Fruit fly (Drosophila melanogaster) whole organism, embryonic: Measurements from ENCODE around the gene CG15196.

Source experiments
- BEAF-32 ChIP-seq: fragments of 200-800 bp; sonication (Bioruptor generic); optimal IDR thresholded peaks from 3 replicates; lab custom pipeline; 2017; ENCODE audit warnings: missing biosample characterization, missing genetic modification characterization, mild to moderate bottlenecking, moderate library complexity, missing genetic modification reagents
- Bteb2 ChIP-seq: fragments of 200-800 bp; sonication (Bioruptor generic); optimal IDR thresholded peaks from 2 replicates; lab custom pipeline; 2016; ENCODE audit warnings: missing biosample characterization, missing genetic modification characterization
- C15 ChIP-seq: fragments of 200-800 bp; sonication (Bioruptor generic); IDR thresholded peaks from 3 replicates; pipeline ENCODE4 v1.3.6; 2022; ENCODE audit warnings: missing biosample characterization, missing genetic modification characterization
- CG10274 ChIP-seq: fragments of 200-800 bp; sonication (Bioruptor generic); optimal IDR thresholded peaks from 3 replicates; lab custom pipeline; 2017; ENCODE audit warnings: missing biosample characterization, mild to moderate bottlenecking, missing genetic modification characterization
- CG10321 ChIP-seq: fragments of 200-800 bp; sonication (Bioruptor generic); IDR thresholded peaks from 2 replicates; pipeline ENCODE4 v1.3.6; 2022; ENCODE audit warnings: missing biosample characterization, missing genetic modification characterization
- CG10565 ChIP-seq: fragments of 200-800 bp; sonication (Bioruptor generic); optimal IDR thresholded peaks from 3 replicates; lab custom pipeline; 2016; ENCODE audit warnings: missing biosample characterization, mild to moderate bottlenecking, missing genetic modification characterization
- CG11504 ChIP-seq: fragments of 200-800 bp; sonication (Bioruptor generic); optimal IDR thresholded peaks from 3 replicates; lab custom pipeline; 2019; ENCODE audit warnings: missing biosample characterization, mild to moderate bottlenecking, missing genetic modification characterization, moderate library complexity
- CG14050 ChIP-seq: fragments of 200-800 bp; sonication (Bioruptor generic); IDR thresholded peaks from 3 replicates; pipeline ENCODE4 v1.3.6; 2022; ENCODE audit warnings: missing biosample characterization, missing genetic modification characterization
- CG15479 ChIP-seq: fragments of 200-800 bp; sonication (Bioruptor generic); optimal IDR thresholded peaks from 3 replicates; lab custom pipeline; 2019; ENCODE audit warnings: missing biosample characterization, mild to moderate bottlenecking, missing genetic modification characterization, moderate library complexity
- CG17385 ChIP-seq: fragments of 200-800 bp; sonication (Bioruptor generic); optimal IDR thresholded peaks from 3 replicates; lab custom pipeline; 2018; ENCODE audit warnings: missing biosample characterization, mild to moderate bottlenecking, missing genetic modification characterization
- CG18262 ChIP-seq: fragments of 200-800 bp; optimal IDR thresholded peaks from 3 replicates; lab custom pipeline; 2019; ENCODE audit warnings: missing biosample characterization, mild to moderate bottlenecking, missing genetic modification characterization, moderate library complexity
- CG2202 ChIP-seq: fragments of 200-800 bp; sonication (Bioruptor generic); optimal IDR thresholded peaks from 2 replicates; lab custom pipeline; 2018; ENCODE audit warnings: missing biosample characterization, mild to moderate bottlenecking, missing genetic modification characterization
- CG32532 ChIP-seq: fragments of 200-800 bp; sonication (Bioruptor generic); IDR thresholded peaks from 2 replicates; pipeline ENCODE4 v1.3.6; 2022; ENCODE audit warnings: missing biosample characterization, missing genetic modification characterization
- CG6689 ChIP-seq: fragments of 200-800 bp; sonication (Bioruptor generic); IDR thresholded peaks from 2 replicates; pipeline ENCODE4 v1.3.6; 2022; ENCODE audit warnings: missing biosample characterization, missing genetic modification characterization
- CG7271 ChIP-seq: fragments of 200-800 bp; sonication (Bioruptor generic); optimal IDR thresholded peaks from 2 replicates; lab custom pipeline; 2018; ENCODE audit warnings: missing biosample characterization, mild to moderate bottlenecking, missing genetic modification characterization, moderate library complexity
- CG8924 ChIP-seq: fragments of 200-800 bp; optimal IDR thresholded peaks from 3 replicates; lab custom pipeline; 2019; ENCODE audit warnings: missing biosample characterization, mild to moderate bottlenecking, missing genetic modification characterization, moderate library complexity
- CG8944 ChIP-seq: fragments of 200-800 bp; sonication (Bioruptor generic); optimal IDR thresholded peaks from 3 replicates; lab custom pipeline; 2016; ENCODE audit warnings: missing biosample characterization, missing genetic modification characterization
- CG9797 ChIP-seq: fragments of 200-800 bp; sonication (Bioruptor generic); optimal IDR thresholded peaks from 3 replicates; lab custom pipeline; 2018; ENCODE audit warnings: missing biosample characterization, mild to moderate bottlenecking, missing genetic modification characterization
- CrebB ChIP-seq: fragments of 200-800 bp; sonication (Bioruptor generic); optimal IDR thresholded peaks from 3 replicates; lab custom pipeline; 2018; ENCODE audit warnings: missing biosample characterization, mild to moderate bottlenecking, missing genetic modification characterization
- Doc2 ChIP-seq: fragments of 200-800 bp; sonication (Bioruptor generic); IDR thresholded peaks from 2 replicates; pipeline ENCODE4 v1.3.6; 2022; ENCODE audit warnings: missing biosample characterization, missing genetic modification characterization
- E2f2 ChIP-seq: fragments of 200-800 bp; sonication (Bioruptor generic); IDR thresholded peaks from 2 replicates; pipeline ENCODE4 v1.3.6; 2022; ENCODE audit warnings: missing biosample characterization, missing genetic modification characterization
- HLHmδ ChIP-seq: fragments of 200-800 bp; sonication (Bioruptor generic); optimal IDR thresholded peaks from 2 replicates; lab custom pipeline; 2018; ENCODE audit warnings: missing biosample characterization, mild to moderate bottlenecking, missing genetic modification characterization, moderate library complexity
- Hmr ChIP-seq: fragments of 200-800 bp; sonication (Bioruptor generic); optimal IDR thresholded peaks from 3 replicates; lab custom pipeline; 2017; ENCODE audit warnings: mild to moderate bottlenecking, missing biosample characterization, missing genetic modification reagents, missing genetic modification characterization
- NFAT ChIP-seq: fragments of 200-800 bp; sonication (Bioruptor generic); IDR thresholded peaks from 2 replicates; pipeline ENCODE4 v1.3.6; 2022; ENCODE audit warnings: missing biosample characterization, missing genetic modification characterization
- Ptx1 ChIP-seq: fragments of 200-800 bp; sonication (Bioruptor generic); IDR thresholded peaks from 2 replicates; pipeline ENCODE4 v1.3.6; 2022; ENCODE audit warnings: missing biosample characterization, missing genetic modification characterization
- Scr ChIP-seq: fragments of 200-800 bp; sonication (Bioruptor generic); IDR thresholded peaks from 2 replicates; pipeline ENCODE4 v1.3.6; 2022; ENCODE audit warnings: missing biosample characterization, missing genetic modification characterization; ENCODE audit not compliant: partially characterized antibody
- Sry-δ ChIP-seq: fragments of 200-800 bp; sonication (Bioruptor generic); optimal IDR thresholded peaks from 2 replicates; lab custom pipeline; 2016; ENCODE audit warnings: missing biosample characterization, missing genetic modification characterization
- Ssrp ChIP-seq: fragments of 200-800 bp; sonication (Bioruptor generic); optimal IDR thresholded peaks from 2 replicates; lab custom pipeline; 2018; ENCODE audit warnings: missing biosample characterization, mild to moderate bottlenecking, missing genetic modification characterization, moderate library complexity
- TFAM ChIP-seq: fragments of 200-800 bp; sonication (Bioruptor generic); optimal IDR thresholded peaks from 2 replicates; lab custom pipeline; 2017; ENCODE audit warnings: missing biosample characterization, missing genetic modification characterization, inconsistent platforms
- abd-A ChIP-seq: fragments of 200-800 bp; sonication (Bioruptor generic); optimal IDR thresholded peaks from 3 replicates; lab custom pipeline; 2019; ENCODE audit warnings: missing biosample characterization, mild to moderate bottlenecking, missing genetic modification characterization, moderate library complexity
- ac ChIP-seq: fragments of 200-800 bp; sonication (Bioruptor generic); optimal IDR thresholded peaks from 3 replicates; lab custom pipeline; 2017; ENCODE audit warnings: missing biosample characterization, mild to moderate bottlenecking, missing genetic modification characterization
- bigmax ChIP-seq: fragments of 200-800 bp; sonication (Bioruptor generic); optimal IDR thresholded peaks from 2 replicates; lab custom pipeline; 2018; ENCODE audit warnings: missing biosample characterization, mild to moderate bottlenecking, missing genetic modification characterization
- caup ChIP-seq: fragments of 200-800 bp; sonication (Bioruptor generic); optimal IDR thresholded peaks from 3 replicates; lab custom pipeline; 2017; ENCODE audit warnings: missing biosample characterization, mild to moderate bottlenecking, missing genetic modification characterization, moderate library complexity; ENCODE audit not compliant: severe bottlenecking
- chif ChIP-seq, 2 experiments: fragments of 200-800 bp; sonication (Bioruptor generic); optimal IDR thresholded peaks; 3 replicates each; lab custom pipeline; 2016; ENCODE audit warnings: missing biosample characterization in 2 of 2, missing genetic modification characterization in 2 of 2
- chinmo ChIP-seq: fragments of 200-800 bp; sonication (Bioruptor generic); IDR thresholded peaks from 4 replicates; pipeline ENCODE4 v1.3.6; 2022; ENCODE audit warnings: missing biosample characterization, missing genetic modification characterization; ENCODE audit not compliant: partially characterized antibody
- ems ChIP-seq: fragments of 200-800 bp; sonication (Bioruptor generic); optimal IDR thresholded peaks from 3 replicates; lab custom pipeline; 2016; ENCODE audit warnings: missing biosample characterization, missing genetic modification characterization
- ewg ChIP-seq: fragments of 200-800 bp; sonication (Bioruptor generic); optimal IDR thresholded peaks from 3 replicates; lab custom pipeline; 2017; ENCODE audit warnings: mild to moderate bottlenecking, missing biosample characterization, missing genetic modification reagents, missing genetic modification characterization
- grau ChIP-seq: fragments of 200-800 bp; optimal IDR thresholded peaks from 3 replicates; lab custom pipeline; 2019; ENCODE audit warnings: missing biosample characterization, mild to moderate bottlenecking, missing genetic modification characterization, moderate library complexity
- grn ChIP-seq: fragments of 200-800 bp; sonication (Bioruptor generic); optimal IDR thresholded peaks from 3 replicates; lab custom pipeline; 2017; ENCODE audit warnings: missing biosample characterization, missing genetic modification characterization
- her ChIP-seq: fragments of 200-800 bp; sonication (Bioruptor generic); optimal IDR thresholded peaks from 2 replicates; lab custom pipeline; 2016; ENCODE audit warnings: missing biosample characterization, missing genetic modification characterization
- nerfin-1 ChIP-seq: fragments of 200-800 bp; sonication (Bioruptor generic); optimal IDR thresholded peaks from 3 replicates; lab custom pipeline; 2019; ENCODE audit warnings: missing biosample characterization, mild to moderate bottlenecking, missing genetic modification characterization, moderate library complexity
- pb ChIP-seq: fragments of 200-800 bp; sonication (Bioruptor generic); optimal IDR thresholded peaks from 3 replicates; lab custom pipeline; 2016; ENCODE audit warnings: missing biosample characterization, missing genetic modification characterization
- phol ChIP-seq: fragments of 200-800 bp; sonication (Bioruptor generic); optimal IDR thresholded peaks from 3 replicates; lab custom pipeline; 2018; ENCODE audit warnings: missing biosample characterization, mild to moderate bottlenecking, missing genetic modification characterization, moderate library complexity
- pnt ChIP-seq: fragments of 200-800 bp; sonication (Bioruptor generic); optimal IDR thresholded peaks from 3 replicates; lab custom pipeline; 2016; ENCODE audit warnings: missing biosample characterization, missing genetic modification characterization
- ro ChIP-seq: fragments of 200-800 bp; sonication (Bioruptor generic); IDR thresholded peaks from 2 replicates; pipeline ENCODE4 v1.3.6; 2022; ENCODE audit warnings: missing biosample characterization, missing genetic modification characterization
- row ChIP-seq: fragments of 200-800 bp; sonication (Bioruptor generic); IDR thresholded peaks from 3 replicates; pipeline ENCODE4 v1.3.6; 2022; ENCODE audit warnings: missing biosample characterization, missing genetic modification characterization
- schlank ChIP-seq: fragments of 200-800 bp; sonication (Bioruptor generic); optimal IDR thresholded peaks from 2 replicates; lab custom pipeline; 2018; ENCODE audit warnings: missing biosample characterization, mild to moderate bottlenecking, missing genetic modification characterization
- so ChIP-seq: fragments of 200-800 bp; sonication (Bioruptor generic); IDR thresholded peaks from 3 replicates; pipeline ENCODE4 v1.3.6; 2022; ENCODE audit warnings: missing biosample characterization, missing genetic modification characterization
- tup ChIP-seq: fragments of 200-800 bp; sonication (Bioruptor generic); optimal IDR thresholded peaks from 2 replicates; lab custom pipeline; 2016; ENCODE audit warnings: missing biosample characterization, mild to moderate bottlenecking, missing genetic modification characterization, moderate library complexity
- zfh2 ChIP-seq: fragments of 200-800 bp; sonication (Bioruptor generic); optimal IDR thresholded peaks from 2 replicates; lab custom pipeline; 2016; ENCODE audit warnings: missing biosample characterization, missing genetic modification characterization

The CG15196 gene

DNA sequence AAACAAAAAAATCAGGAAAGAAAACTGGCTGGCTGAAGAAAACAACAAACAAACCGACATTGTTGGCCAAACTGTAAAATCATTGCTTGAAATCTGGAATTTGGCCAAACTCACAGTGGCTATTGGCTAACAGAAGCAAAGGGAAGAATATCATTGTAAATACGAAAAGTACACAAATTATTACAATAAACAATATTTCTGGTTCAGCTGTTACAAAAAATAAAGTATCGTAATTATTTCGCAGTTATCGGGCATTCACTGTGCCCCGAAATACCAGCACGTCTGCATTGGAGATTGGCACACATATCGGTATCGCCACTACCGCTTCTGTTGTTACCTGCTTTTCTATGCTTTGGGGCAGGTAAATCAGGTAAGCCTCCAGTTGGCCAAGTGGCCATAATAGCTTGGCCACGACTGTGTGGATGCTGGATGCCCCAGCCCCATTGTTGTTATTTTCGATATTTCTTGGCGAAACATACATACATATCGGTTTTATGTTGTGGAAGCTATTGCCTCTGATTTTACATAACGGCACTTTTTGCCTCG, 41.4 kb downstream of the CG15196 start (continued):
- no peak for TF ChIP-seq TFAM (GFP tag; lab: Kevin White, UChicago)
- no peak for TF ChIP-seq nerfin-1 (tag; lab: Kevin White, UChicago)
- peak; percentile 35 for TF ChIP-seq CrebB (tag; lab: Kevin White, UChicago)
- no peak for TF ChIP-seq Scr
- no peak for TF ChIP-seq ro (GFP tag; lab: Robert Waterston, UW)
- TF ChIP-seq grn, result no peak
- no peak for TF ChIP-seq ems (GFP tag; lab: Kevin White, UChicago)
- peak; percentile 57 for TF ChIP-seq CG11504
- TF ChIP-seq Bteb2 (GFP tag; lab: Kevin White, UChicago), result peak; percentile 3
- TF ChIP-seq CG7271 (tag; lab: Kevin White, UChicago), result no peak
- TF ChIP-seq Hmr (GFP tag; lab: Kevin White, UChicago), result peak; percentile 44
- no peak for TF ChIP-seq CG10321 (GFP tag; lab: Robert Waterston, UW)
- no peak for TF ChIP-seq CG8924 (tag; lab: Kevin White, UChicago)
- no peak for TF ChIP-seq bigmax (GFP tag; lab: Kevin White, UChicago)
- TF ChIP-seq E2f2, result peak; percentile 24; the same call in 1 of the 2 replicates
- peak; percentile 54; the same call in 1 of the 2 replicates for TF ChIP-seq NFAT (GFP tag; lab: Robert Waterston, UW)
- peak; percentile 64 for TF ChIP-seq row
- no peak for TF ChIP-seq tup
- no peak for TF ChIP-seq ac (GFP tag; lab: Kevin White, UChicago)
- no peak for TF ChIP-seq CG2202
- peak; percentile 69 for TF ChIP-seq Ptx1 (GFP tag; lab: Robert Waterston, UW)
- peak in 1 of 2 experiments; percentile 22 for TF ChIP-seq chif (GFP tag; optimal IDR thresholded peaks at IDR 0.05; lab: Kevin White, UChicago)
- no peak for TF ChIP-seq abd-A (tag; lab: Kevin White, UChicago)
- peak; percentile 25 for TF ChIP-seq zfh2 (GFP tag; lab: Kevin White, UChicago)
- TF ChIP-seq Doc2, result no peak
- no peak for TF ChIP-seq schlank (tag; lab: Kevin White, UChicago)
- peak; percentile 38; the same call in 1 of the 3 replicates for TF ChIP-seq so (GFP tag; lab: Robert Waterston, UW)
- TF ChIP-seq CG15479 (GFP tag; lab: Kevin White, UChicago), result no peak
- peak; percentile 5 for TF ChIP-seq Ssrp (tag; lab: Kevin White, UChicago)
- no peak for TF ChIP-seq ewg (GFP tag; lab: Kevin White, UChicago)
- no peak for TF ChIP-seq C15
- no peak for TF ChIP-seq CG10565 (GFP tag; lab: Kevin White, UChicago)
- no peak for TF ChIP-seq BEAF-32 (GFP tag; lab: Kevin White, UChicago)
- TF ChIP-seq CG17385, result peak; percentile 26
- no peak for TF ChIP-seq HLHmδ
- peak; percentile 9 for TF ChIP-seq CG10274 (GFP tag; lab: Kevin White, UChicago)
- peak; percentile 7 for TF ChIP-seq CG8944 (GFP tag; lab: Kevin White, UChicago)
- peak; percentile 82 for TF ChIP-seq grau (tag; lab: Kevin White, UChicago)
- no peak for TF ChIP-seq chinmo (GFP tag; lab: Robert Waterston, UW)
- no peak for TF ChIP-seq pnt (GFP tag; lab: Kevin White, UChicago)
- TF ChIP-seq CG9797 (GFP tag; lab: Kevin White, UChicago), result no peak
- TF ChIP-seq CG14050 (GFP tag; lab: Robert Waterston, UW), result peak; percentile 42; the same call in 2 of the 3 replicates
- no peak for TF ChIP-seq CG18262 (tag; lab: Kevin White, UChicago)
- TF ChIP-seq pb, result no peak
- TF ChIP-seq CG32532 (GFP tag; lab: Robert Waterston, UW), result peak; percentile 73
- TF ChIP-seq caup, result peak; percentile 37
- peak; percentile 40 for TF ChIP-seq her
- TF ChIP-seq Sry-δ (GFP tag; lab: Kevin White, UChicago), result no peak
- peak; percentile 25 for TF ChIP-seq phol (tag; lab: Kevin White, UChicago)
- peak; percentile 63 for TF ChIP-seq CG6689 (GFP tag; lab: Robert Waterston, UW)
